Worm (Caenorhabditis elegans) whole organism, young adult: ENCODE measurements around the gene ttx-1.

ENCODE experiments used
- C06A6.2 ChIP-seq: fragments of 200-800 bp; sonication (Bioruptor generic); conservative IDR thresholded peaks from 2 replicates; pipeline ENCODE4 v1.3.6; 2022; ENCODE audit warnings: missing genetic modification characterization, missing compliant biosample characterization
- K12H6.12 ChIP-seq: fragments of 200-800 bp; sonication (Bioruptor generic); optimal IDR thresholded peaks from 2 replicates; lab custom pipeline; 2018; ENCODE audit warnings: mild to moderate bottlenecking, missing genetic modification characterization, missing compliant biosample characterization
- aptf-2 ChIP-seq: fragments of 200-800 bp; sonication (Bioruptor generic); conservative IDR thresholded peaks from 2 replicates; pipeline ENCODE4 v1.3.6; 2022; ENCODE audit warnings: missing genetic modification reagents, missing genetic modification characterization, missing compliant biosample characterization
- attf-3 ChIP-seq: fragments of 200-800 bp; sonication (Bioruptor generic); conservative IDR thresholded peaks from 2 replicates; pipeline ENCODE4 v1.3.6; 2022; ENCODE audit warnings: missing genetic modification reagents, missing genetic modification characterization, missing compliant biosample characterization
- cebp-1 ChIP-seq, 2 experiments: fragments of 200-800 bp in 1 of 2; sonication (Bioruptor generic) in 1 of 2; sonication (generic microtip) in 1 of 2; IDR thresholded peaks in 1 of 2; optimal IDR thresholded peaks in 1 of 2; 2 replicates each; pipeline versions ENCODE4 v1.3.6 to Lab custom; 2017 to 2022; ENCODE audit warnings: missing compliant biosample characterization in 2 of 2, missing genetic modification characterization in 2 of 2, mild to moderate bottlenecking in 1 of 2, missing genetic modification reagents in 1 of 2, moderate library complexity in 1 of 2
- cebp-2 ChIP-seq: fragments of 200-800 bp; sonication (Bioruptor generic); IDR thresholded peaks from 2 replicates; pipeline ENCODE4 v1.3.6; 2022; ENCODE audit warnings: missing genetic modification characterization, missing compliant biosample characterization
- ceh-40 ChIP-seq: fragments of 200-800 bp; sonication (Bioruptor generic); IDR thresholded peaks from 2 replicates; pipeline ENCODE4 v1.3.6; 2022; ENCODE audit warnings: missing genetic modification characterization, missing compliant biosample characterization
- ceh-58 ChIP-seq: fragments of 200-800 bp; sonication (Bioruptor generic); IDR thresholded peaks from 2 replicates; pipeline ENCODE4 v1.3.6; 2022; ENCODE audit warnings: missing genetic modification characterization, missing compliant biosample characterization
- chd-7 ChIP-seq: sonication (generic microtip); optimal IDR thresholded peaks from 2 replicates; lab custom pipeline; 2016; ENCODE audit warnings: mild to moderate bottlenecking, missing genetic modification characterization, moderate library complexity, missing compliant biosample characterization
- die-1 ChIP-seq: sonication (generic microtip); optimal IDR thresholded peaks from 2 replicates; lab custom pipeline; 2016; ENCODE audit warnings: missing genotype, mild to moderate bottlenecking, missing genetic modification characterization, missing compliant biosample characterization
- efl-1 ChIP-seq: fragments of 150-350 bp; optimal IDR thresholded peaks from 2 replicates; lab custom pipeline; 2014; ENCODE audit warnings: missing biosample characterization, missing genetic modification reagents, missing genetic modification characterization
- fkh-3 ChIP-seq: sonication (generic microtip); optimal IDR thresholded peaks from 2 replicates; lab custom pipeline; 2016; ENCODE audit warnings: mild to moderate bottlenecking, missing genetic modification characterization, missing compliant biosample characterization
- hlh-26 ChIP-seq: fragments of 200-800 bp; sonication (Bioruptor generic); conservative IDR thresholded peaks from 2 replicates; pipeline ENCODE4 v1.3.6; 2022; ENCODE audit warnings: missing genetic modification reagents, missing genetic modification characterization, missing compliant biosample characterization
- hsf-1 ChIP-seq: fragments of 200-800 bp; sonication (Bioruptor generic); IDR thresholded peaks from 2 replicates; pipeline ENCODE4 v1.3.6; 2022; ENCODE audit warnings: missing genetic modification reagents, missing genetic modification characterization, missing compliant biosample characterization
- lin-54 ChIP-seq: fragments of 200-800 bp; sonication (Bioruptor generic); optimal IDR thresholded peaks from 2 replicates; lab custom pipeline; 2018; ENCODE audit warnings: mild to moderate bottlenecking, missing genetic modification characterization, missing compliant biosample characterization
- nhr-120 ChIP-seq: fragments of 200-800 bp; sonication (Bioruptor generic); IDR thresholded peaks from 2 replicates; pipeline ENCODE4 v1.3.6; 2022; ENCODE audit warnings: missing genetic modification characterization, missing compliant biosample characterization
- rec-8 ChIP-seq, 2 experiments: sonication (generic microtip); optimal IDR thresholded peaks; 2 replicates each; lab custom pipeline; 2016; ENCODE audit warnings: mild to moderate bottlenecking in 2 of 2, missing genetic modification characterization in 2 of 2, missing genetic modification reagents in 2 of 2, missing genotype in 2 of 2, missing biosample characterization in 1 of 2, missing compliant biosample characterization in 1 of 2, moderate library complexity in 1 of 2
- rpc-1 ChIP-seq, 2 experiments: fragments of 150-350 bp in 1 of 2; sonication (generic microtip) in 1 of 2; optimal IDR thresholded peaks; 2 replicates each; lab custom pipeline; 2014 to 2018; ENCODE audit warnings: missing biosample characterization in 1 of 2, missing genetic modification characterization in 1 of 2, missing genetic modification reagents in 1 of 2, missing genotype in 1 of 2
- unc-62 ChIP-seq: fragments of 150-350 bp; optimal IDR thresholded peaks from 2 replicates; lab custom pipeline; 2014; ENCODE audit warnings: missing biosample characterization, missing genetic modification reagents, missing genetic modification characterization
- ztf-18 ChIP-seq: sonication (generic microtip); optimal IDR thresholded peaks from 2 replicates; lab custom pipeline; 2016; ENCODE audit warnings: missing genotype, mild to moderate bottlenecking, missing genetic modification characterization, missing compliant biosample characterization
- ztf-22 ChIP-seq: fragments of 200-800 bp; sonication (Bioruptor generic); optimal IDR thresholded peaks from 2 replicates; lab custom pipeline; 2018; ENCODE audit warnings: mild to moderate bottlenecking, missing genetic modification characterization, moderate library complexity, missing compliant biosample characterization
- ztf-28 ChIP-seq: fragments of 200-800 bp; sonication (Bioruptor generic); IDR thresholded peaks from 2 replicates; pipeline ENCODE4 v1.3.6; 2022; ENCODE audit warnings: missing genetic modification reagents, missing genetic modification characterization, missing compliant biosample characterization
- ztf-6 ChIP-seq: fragments of 200-800 bp; sonication (Bioruptor generic); IDR thresholded peaks from 2 replicates; pipeline ENCODE4 v1.3.6; 2022; ENCODE audit warnings: missing genetic modification reagents, missing genetic modification characterization, missing compliant biosample characterization

Gene ttx-1

DNA sequence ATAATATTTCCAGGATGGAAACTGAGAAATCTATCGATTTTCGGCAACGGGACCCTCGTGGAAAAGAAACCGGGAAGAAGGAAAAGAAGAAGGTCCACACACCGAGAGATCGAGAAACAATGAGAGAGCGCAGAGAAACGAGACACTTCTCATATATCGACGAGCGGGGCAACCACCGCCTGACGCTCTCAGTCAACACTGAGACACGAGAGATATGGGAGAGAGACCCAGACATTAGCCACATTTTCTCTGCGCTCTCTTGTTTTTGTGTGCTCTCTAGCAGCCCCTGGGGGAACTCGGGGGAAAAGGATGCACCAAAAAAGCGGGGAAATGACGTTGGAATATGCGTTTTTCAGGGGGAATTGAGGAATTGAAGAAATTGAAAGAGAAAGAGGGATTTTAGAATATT, 58.2 kb downstream of the ttx-1 start (continued):
- TF ChIP-seq attf-3 (GFP tag; lab: Robert Waterston, UW): no peak
- TF ChIP-seq unc-62 (GFP tag; lab: Kevin White, UChicago): no peak
- 0 out of 2 replicates have a peak, but pooled peaks have one; percentile 52 for TF ChIP-seq C06A6.2 (GFP tag; lab: Robert Waterston, UW)
- no peak for TF ChIP-seq ceh-58 (GFP tag; lab: Robert Waterston, UW)
- TF ChIP-seq aptf-2 (GFP tag; lab: Robert Waterston, UW): no peak
- TF ChIP-seq ztf-6 (GFP tag; lab: Robert Waterston, UW): no peak
- TF ChIP-seq ztf-22 (GFP tag; lab: Kevin White, UChicago): no peak
- TF ChIP-seq rec-8 (tag; optimal IDR thresholded peaks at IDR 0.05; lab: Kevin White, UChicago): no peak
- no peak for TF ChIP-seq fkh-3
- TF ChIP-seq die-1 (tag; lab: Kevin White, UChicago): no peak
- TF ChIP-seq lin-54 (GFP tag; lab: Kevin White, UChicago): no peak
- TF ChIP-seq ztf-18: no peak
- no peak for TF ChIP-seq chd-7 (tag; lab: Kevin White, UChicago)
- TF ChIP-seq K12H6.12 (tag; lab: Kevin White, UChicago): peak; percentile 75
- no peak for TF ChIP-seq cebp-1 (GFP tag; IDR thresholded peaks at IDR 0.05; lab: Robert Waterston, UW)
- TF ChIP-seq cebp-1 (tag; optimal IDR thresholded peaks at IDR 0.05; lab: Kevin White, UChicago): peak; percentile 76
- no peak for TF ChIP-seq efl-1 (GFP tag; lab: Kevin White, UChicago)
- TF ChIP-seq cebp-2 (GFP tag; lab: Robert Waterston, UW): 0 out of 2 replicates have a peak, but pooled peaks have one; percentile 30
- no peak for TF ChIP-seq ceh-40 (GFP tag; lab: Robert Waterston, UW)

ce11 chrV:20004385-20004784, 59.6 kb downstream of the ttx-1 start, which contains the start of gene unc-51:
TSS of gene unc-51 (minus strand) at chrV:20004485.
- TF ChIP-seq rpc-1 (optimal IDR thresholded peaks at IDR 0.05; lab: Kevin White, UChicago) (no peak), rpc-1 (tag; optimal IDR thresholded peaks at IDR 0.05; lab: Kevin White, UChicago) (no peak), nhr-120 (GFP tag; lab: Robert Waterston, UW) (no peak), lin-54 (GFP tag; lab: Kevin White, UChicago) (no peak), chd-7 (tag; lab: Kevin White, UChicago) (no peak), hlh-26 (GFP tag; lab: Robert Waterston, UW) (no peak), ztf-28 (GFP tag; lab: Robert Waterston, UW) (no peak), ztf-6 (GFP tag; lab: Robert Waterston, UW) (no peak), hsf-1 (no peak)
